Worm (Caenorhabditis elegans): ENCODE results near the gene clc-29.
A peak's percentile ranks its signal among the peaks of the same experiment; 100 is the strongest.

Gene clc-29

DNA sequence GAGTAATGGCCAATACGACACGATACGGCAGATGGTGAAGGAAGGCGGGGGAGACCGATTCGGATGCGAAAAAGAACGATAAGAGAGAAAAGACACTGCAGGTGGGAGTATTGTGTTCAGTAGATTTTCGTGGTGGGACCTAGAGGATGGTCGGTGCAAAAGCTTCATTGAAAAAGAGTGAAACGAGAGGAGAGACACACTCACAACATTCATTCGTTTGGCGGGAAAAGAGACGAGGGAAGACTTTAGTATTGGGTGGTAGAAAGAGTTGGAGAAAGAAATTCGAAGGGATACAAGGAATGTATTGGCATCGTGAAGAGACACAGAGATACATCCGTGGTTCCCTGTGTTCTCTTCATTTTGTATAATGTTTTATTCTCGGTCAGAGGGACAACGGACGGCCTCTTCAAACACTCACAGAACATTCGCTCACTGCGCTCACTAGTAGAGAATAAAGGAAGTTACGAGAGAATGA, 8.7 kb upstream of the clc-29 start (continued):
- TF ChIP-seq zfp-2 (tag; optimal IDR thresholded peaks at IDR 0.05) (no peak), cey-2 (tag; optimal IDR thresholded peaks at IDR 0.05; ENCODE audit: borderline replicate concordance, insufficient read depth) (no peak), Y5F2A.4 (GFP tag; optimal IDR thresholded peaks at IDR 0.05) (no peak), hlh-30 (tag; optimal IDR thresholded peaks at IDR 0.05; ENCODE audit: insufficient read depth) (peak; percentile 68), dmd-8 (GFP tag; IDR thresholded peaks at IDR 0.05) (no peak), ZK546.5 (tag; optimal IDR thresholded peaks at IDR 0.05) (no peak), skn-1 (tag; optimal IDR thresholded peaks at IDR 0.05) (no peak), aly-2 (tag; optimal IDR thresholded peaks at IDR 0.05) (no peak)

DNA sequence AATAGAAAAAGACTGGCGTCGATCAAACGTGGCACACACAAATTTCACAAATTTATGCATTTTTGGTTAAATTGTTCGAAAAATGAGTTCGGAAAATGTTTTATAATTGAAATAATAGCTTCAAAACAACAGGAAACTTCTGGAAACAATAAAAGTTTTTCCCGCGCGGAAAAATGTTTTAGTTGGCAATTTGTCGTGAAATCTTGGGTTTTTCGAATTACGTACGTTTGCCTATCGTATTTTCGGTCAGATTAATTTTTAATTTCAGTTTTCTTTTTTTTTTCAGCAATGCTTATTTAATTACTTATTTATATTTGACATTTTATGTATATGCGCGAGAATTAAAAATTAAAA, 7.7 kb upstream of the clc-29 start:
- TF ChIP-seq mdt-29 (GFP tag; IDR thresholded peaks at IDR 0.05) (no peak), Y48G9A.11 (GFP tag; IDR thresholded peaks at IDR 0.05) (0 out of 2 replicates have a peak, but pooled peaks have one; percentile 9), ztf-11 (tag; optimal IDR thresholded peaks at IDR 0.05) (no peak), fkh-10 (GFP tag; optimal IDR thresholded peaks at IDR 0.05) (no peak)

ce11 chrIII:8354644-8355461, 7.1 kb upstream of the clc-29 start, which contains the start of gene unc-116:
Gene unc-116, minus strand, starts transcription at chrIII:8355174.
- TF ChIP-seq mxl-3 (GFP tag; optimal IDR thresholded peaks at IDR 0.05) (no peak), dve-1 (tag; optimal IDR thresholded peaks at IDR 0.05; ENCODE audit: insufficient read depth) (peak; percentile 55), unc-39 (tag; optimal IDR thresholded peaks at IDR 0.05) (no peak), daf-19 (GFP tag; conservative IDR thresholded peaks at IDR 0.05) (no peak), zag-1 (tag; optimal IDR thresholded peaks at IDR 0.05) (no peak), nhr-11 (tag; optimal IDR thresholded peaks at IDR 0.05) (peak; percentile 22), lin-15B (tag; optimal IDR thresholded peaks at IDR 0.05) (no peak), lsy-2 (tag; optimal IDR thresholded peaks at IDR 0.05) (peak; percentile 3 to 72), pha-4 (GFP tag; IDR thresholded peaks at IDR 0.05) (no peak), pha-4 (tag; optimal IDR thresholded peaks at IDR 0.05) (peak; percentile 8), Y105C5A.15 (GFP tag; IDR thresholded peaks at IDR 0.05) (no peak), T20F7.1 (GFP tag; optimal IDR thresholded peaks at IDR 0.05) (peak; percentile 42), nhr-77 (tag; optimal IDR thresholded peaks at IDR 0.05) (no peak), ztf-11 (tag; optimal IDR thresholded peaks at IDR 0.05) (no peak), mes-2 (tag; optimal IDR thresholded peaks at IDR 0.05; ENCODE audit: poor library complexity, severe bottlenecking) (peak; percentile 34), hmg-1.1 (GFP tag; IDR thresholded peaks at IDR 0.05) (peak; percentile 51), F49E8.2 (tag; optimal IDR thresholded peaks at IDR 0.05; ENCODE audit: borderline replicate concordance) (no peak), mdl-1 (tag; optimal IDR thresholded peaks at IDR 0.05) (peak; percentile 37 to 76), F10B5.3 (tag; optimal IDR thresholded peaks at IDR 0.05) (no peak), ama-1 (optimal IDR thresholded peaks at IDR 0.05) (no peak), zip-2 (tag; optimal IDR thresholded peaks at IDR 0.05) (no peak), zfp-3 (GFP tag; conservative IDR thresholded peaks at IDR 0.05) (no peak), ceh-62 (tag; optimal IDR thresholded peaks at IDR 0.05) (no peak), lin-29 (GFP tag; IDR thresholded peaks at IDR 0.05) (no peak), aha-1 (tag) (peak; percentile 33), tra-1 (GFP tag; IDR thresholded peaks at IDR 0.05) (no peak), dpl-1 (GFP tag; optimal IDR thresholded peaks at IDR 0.05) (peak; percentile 34), zip-11 (GFP tag; IDR thresholded peaks at IDR 0.05) (no peak), daf-16 (GFP tag; optimal IDR thresholded peaks at IDR 0.05) (no peak), daf-16 (tag; optimal IDR thresholded peaks at IDR 0.05) (no peak), lin-1 (GFP tag; IDR thresholded peaks at IDR 0.05) (no peak), T26A8.4 (GFP tag; IDR thresholded peaks at IDR 0.05) (peak; percentile 22; the same call in 1 of the 2 replicates), dmd-9 (GFP tag; IDR thresholded peaks at IDR 0.05) (0 out of 2 replicates have a peak, but pooled peaks have one; percentile 31), daf-8 (GFP tag; IDR thresholded peaks at IDR 0.05) (no peak), nhr-76 (tag; optimal IDR thresholded peaks at IDR 0.05) (no peak), skn-1 (tag; optimal IDR thresholded peaks at IDR 0.05) (no peak), ceh-32 (tag; optimal IDR thresholded peaks at IDR 0.05; ENCODE audit: poor library complexity) (no peak), hlh-30 (tag; optimal IDR thresholded peaks at IDR 0.05; ENCODE audit: insufficient read depth) (peak; percentile 79)
